Worm (Caenorhabditis elegans) whole organism, midembryonic: ENCODE measurements around the gene ceh-57.

ENCODE experiments used
- T22C8.4 ChIP-seq: fragments of 200-800 bp; sonication (Bioruptor generic); IDR thresholded peaks from 2 replicates; pipeline ENCODE4 v1.3.6; 2022; ENCODE audit warnings: missing genetic modification characterization, missing compliant biosample characterization
- cog-1 ChIP-seq: sonication (generic microtip); optimal IDR thresholded peaks from 2 replicates; lab custom pipeline; 2016; ENCODE audit warnings: missing genetic modification characterization, missing compliant biosample characterization
- flt-1 ChIP-seq: fragments of 200-800 bp; sonication (Bioruptor generic); IDR thresholded peaks from 2 replicates; pipeline ENCODE4 v1.3.6; 2022; ENCODE audit warnings: missing genetic modification characterization, missing compliant biosample characterization
- klf-2 ChIP-seq: fragments of 200-800 bp; sonication (Bioruptor generic); conservative IDR thresholded peaks from 2 replicates; pipeline ENCODE4 v1.3.6; 2022; ENCODE audit warnings: missing genetic modification reagents, missing genetic modification characterization, missing compliant biosample characterization
- med-1 ChIP-seq: sonication (generic microtip); optimal IDR thresholded peaks from 2 replicates; lab custom pipeline; 2017; ENCODE audit warnings: missing genetic modification characterization, mild to moderate bottlenecking, missing compliant biosample characterization, antibody characterized with exemption, missing genetic modification reagents; ENCODE audit not compliant: insufficient read depth
- ref-1 ChIP-seq: fragments of 200-800 bp; sonication (Bioruptor generic); conservative IDR thresholded peaks from 2 replicates; pipeline ENCODE4 v1.3.6; 2022; ENCODE audit warnings: missing genetic modification reagents, missing genetic modification characterization, missing compliant biosample characterization
- tab-1 ChIP-seq: fragments of 200-800 bp; sonication (Bioruptor generic); IDR thresholded peaks from 2 replicates; pipeline ENCODE4 v1.3.6; 2022; ENCODE audit warnings: missing genetic modification characterization, missing compliant biosample characterization
- ztf-23 ChIP-seq: fragments of 200-800 bp; sonication (Bioruptor generic); IDR thresholded peaks from 2 replicates; pipeline ENCODE4 v1.3.6; 2022; ENCODE audit warnings: missing genetic modification reagents, missing genetic modification characterization, missing compliant biosample characterization
- ztf-29 ChIP-seq: fragments of 200-800 bp; sonication (Bioruptor generic); IDR thresholded peaks from 2 replicates; pipeline ENCODE4 v1.3.6; 2022; ENCODE audit warnings: missing genetic modification reagents, missing genetic modification characterization, missing compliant biosample characterization

Gene ceh-57

DNA sequence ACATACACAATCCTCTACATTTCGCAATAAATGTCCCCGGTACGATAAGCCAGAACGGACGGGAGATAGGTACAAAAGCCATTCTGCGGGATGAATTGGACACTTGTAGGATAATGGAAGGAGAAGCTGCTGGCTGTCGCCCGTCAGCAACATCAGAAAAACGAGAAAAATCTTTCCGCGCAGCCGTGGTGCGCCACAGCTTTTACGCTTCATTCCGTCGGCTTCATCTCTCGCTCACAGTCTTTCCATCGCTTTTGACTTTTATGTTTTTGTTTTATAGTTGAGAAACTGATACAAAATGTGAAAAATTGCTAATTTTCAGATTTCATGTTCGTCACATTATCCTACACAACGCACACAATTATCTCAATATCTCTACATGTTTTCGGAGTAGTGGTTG, 21.0 kb downstream of the ceh-57 start, which contains the start of gene C07E3.10:
Gene C07E3.10 (plus strand): TSS at position 301 of the 400 bp plus-strand sequence.
- TF ChIP-seq klf-2 (GFP tag; lab: Robert Waterston, UW) = no peak
- peak; percentile 10; the same call in 1 of the 2 replicates for TF ChIP-seq flt-1

DNA sequence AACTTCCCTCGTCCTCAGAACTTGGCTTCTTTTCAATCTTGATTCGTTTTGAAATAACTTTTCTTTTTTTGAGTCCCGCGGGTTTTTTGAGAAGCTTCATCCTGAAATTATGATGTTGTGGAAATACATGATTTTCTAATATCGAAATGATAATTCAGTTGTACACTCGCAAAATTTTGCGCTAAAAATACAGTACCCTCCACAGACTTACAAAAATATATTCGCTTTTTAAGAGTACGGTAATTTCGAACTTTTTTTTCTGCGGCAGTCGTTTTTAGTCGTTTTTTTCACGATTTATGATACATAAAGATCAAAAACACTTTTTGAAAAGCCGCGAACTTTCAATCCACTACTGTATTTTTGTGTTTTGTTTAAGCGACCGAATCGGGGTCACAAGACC, 22.1 kb downstream of the ceh-57 start, which contains the start of gene pro-2:
Gene pro-2 (minus strand): TSS at position 101 of the 400 bp plus-strand sequence.
- TF ChIP-seq ztf-29 (GFP tag; lab: Robert Waterston, UW) = no peak
- no peak for TF ChIP-seq flt-1
- TF ChIP-seq T22C8.4 (GFP tag; lab: Robert Waterston, UW) = no peak
- TF ChIP-seq klf-2 (GFP tag; lab: Robert Waterston, UW) = no peak

DNA sequence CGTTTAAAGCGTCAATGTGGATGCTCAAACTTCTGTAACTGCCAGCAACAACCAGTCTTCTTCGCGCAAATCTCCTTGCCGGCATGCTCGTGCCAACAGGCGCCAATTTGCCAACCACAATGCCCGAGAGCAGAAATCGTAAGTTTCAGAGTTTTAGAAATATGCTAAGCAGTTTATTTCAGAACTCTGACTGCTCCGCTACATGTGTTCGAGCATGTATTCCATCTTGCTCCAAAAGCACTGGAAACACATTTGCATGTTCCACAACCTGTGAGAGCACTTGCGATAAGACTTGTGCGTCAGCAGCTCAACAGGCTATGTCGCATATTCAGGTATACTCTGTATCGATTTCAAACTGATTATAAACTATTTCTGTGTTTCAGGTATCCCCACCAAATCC, 37.3 kb downstream of the ceh-57 start:
- TF ChIP-seq ref-1 (GFP tag; lab: Robert Waterston, UW) = no peak

DNA sequence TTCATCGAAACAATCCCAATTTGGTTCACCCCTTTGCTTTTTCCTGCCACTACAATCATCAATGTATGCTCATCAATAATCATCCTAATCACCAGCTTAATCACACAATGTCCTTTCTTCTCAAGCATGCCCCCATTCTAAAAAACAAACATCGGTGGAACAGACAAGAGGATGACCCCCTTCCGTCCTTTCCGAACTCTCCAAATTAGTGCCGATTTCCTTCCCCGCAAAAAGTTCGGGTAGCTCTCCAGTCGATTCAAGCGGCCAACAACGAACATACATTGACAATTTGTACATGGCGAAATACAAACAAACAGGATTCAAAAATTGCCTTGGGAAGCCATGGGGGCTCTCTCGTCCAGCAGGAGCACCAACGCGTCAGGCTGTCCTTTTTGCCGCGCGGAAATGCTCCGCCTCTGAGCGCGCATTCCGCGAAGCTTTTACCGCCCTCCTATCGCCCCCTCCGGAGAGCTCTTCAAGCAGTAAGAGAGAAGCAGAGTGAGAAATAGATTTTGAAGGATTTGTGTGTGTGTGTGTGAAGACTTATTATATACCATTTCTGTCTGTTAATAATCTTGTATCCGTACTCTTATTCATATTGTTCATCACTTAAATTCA, 41.4 kb downstream of the ceh-57 start, which contains the start of gene appg-1:
Gene appg-1 (plus strand): TSS at position 427 of the 618 bp plus-strand sequence.
- TF ChIP-seq med-1 (no peak), klf-2 (GFP tag; lab: Robert Waterston, UW) (no peak), ref-1 (GFP tag; lab: Robert Waterston, UW) (no peak), ztf-29 (GFP tag; lab: Robert Waterston, UW) (no peak), T22C8.4 (GFP tag; lab: Robert Waterston, UW) (no peak), tab-1 (no peak), flt-1 (no peak), ztf-23 (no peak), cog-1 (tag; lab: Kevin White, UChicago) (no peak)

DNA sequence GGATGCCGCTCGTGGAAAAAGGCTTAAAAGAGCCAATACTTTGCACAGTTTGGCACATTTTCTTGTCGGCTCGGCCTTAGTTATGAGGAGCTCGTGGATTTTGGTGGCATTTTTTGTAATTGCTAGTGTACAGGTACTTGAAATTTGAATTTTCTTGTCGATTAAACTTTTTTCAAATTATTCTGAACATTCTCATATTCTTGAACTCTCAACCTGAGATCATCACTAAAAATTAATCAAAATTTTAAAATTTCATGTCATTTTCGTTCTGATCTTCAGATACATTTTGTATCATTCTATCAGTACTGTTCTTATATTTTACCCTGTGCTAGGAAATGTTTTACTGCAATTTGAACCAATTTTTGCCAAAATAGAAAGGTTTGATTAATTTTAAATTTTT, 45.7 kb downstream of the ceh-57 start, which contains the start of gene idpp-4:
Gene idpp-4 (plus strand): TSS at position 51 of the 400 bp plus-strand sequence.
- TF ChIP-seq ztf-29 (GFP tag; lab: Robert Waterston, UW) (no peak), med-1 (no peak), tab-1 (no peak), cog-1 (tag; lab: Kevin White, UChicago) (no peak), flt-1 (no peak), ref-1 (GFP tag; lab: Robert Waterston, UW) (no peak)

DNA sequence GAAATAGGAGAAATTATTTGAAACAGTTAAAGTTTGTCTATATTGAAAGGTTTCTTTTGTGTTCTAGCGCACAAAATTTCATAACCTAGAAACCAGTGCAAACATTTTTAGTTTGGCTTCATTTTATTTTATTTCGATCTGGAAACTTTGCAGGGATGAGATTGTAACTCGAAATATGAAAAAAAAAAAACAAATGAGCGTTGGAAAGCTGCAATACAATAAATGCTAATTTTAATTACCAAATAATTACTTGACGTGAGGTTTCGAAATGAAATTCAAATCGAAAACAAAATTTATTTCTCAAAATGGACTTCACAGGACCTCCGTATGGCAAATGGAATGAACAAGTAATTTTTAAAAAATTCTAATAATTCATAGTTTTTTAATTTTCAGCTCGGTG, 50.1 kb downstream of the ceh-57 start, which contains the start of gene M02G9.4:
Gene M02G9.4 (plus strand): TSS at position 301 of the 400 bp plus-strand sequence.
- no peak for TF ChIP-seq cog-1 (tag; lab: Kevin White, UChicago)
- no peak for TF ChIP-seq klf-2 (GFP tag; lab: Robert Waterston, UW)
- TF ChIP-seq tab-1 = no peak
- no peak for TF ChIP-seq T22C8.4 (GFP tag; lab: Robert Waterston, UW)
- TF ChIP-seq ztf-23 = no peak
- TF ChIP-seq flt-1 = no peak
- no peak for TF ChIP-seq ref-1 (GFP tag; lab: Robert Waterston, UW)
- no peak for TF ChIP-seq med-1
- TF ChIP-seq ztf-29 (GFP tag; lab: Robert Waterston, UW) = no peak

DNA sequence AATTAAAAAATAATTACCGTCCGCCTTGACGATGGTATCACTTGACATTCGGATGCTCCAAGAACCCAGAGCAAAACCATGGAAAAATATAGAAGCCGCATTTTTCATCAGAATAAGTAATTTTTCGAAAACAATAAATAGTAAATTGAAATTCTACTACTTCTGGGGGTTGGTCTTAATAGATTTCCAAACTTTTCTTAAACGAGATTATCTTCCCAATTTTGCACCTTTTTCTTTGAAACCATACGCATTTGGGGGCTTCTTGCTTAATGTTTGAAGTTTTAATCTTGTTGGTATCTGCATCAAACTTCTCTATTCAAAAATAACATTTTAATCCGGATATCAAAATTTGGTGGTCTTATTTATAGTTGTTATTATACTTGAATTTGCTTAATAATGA, 51.0 kb downstream of the ceh-57 start, which contains the start of gene gcy-5:
Gene gcy-5 (minus strand): TSS at position 101 of the 400 bp plus-strand sequence.
- no peak for TF ChIP-seq klf-2 (GFP tag; lab: Robert Waterston, UW)
- TF ChIP-seq cog-1 (tag; lab: Kevin White, UChicago) = no peak
- no peak for TF ChIP-seq ztf-23
- no peak for TF ChIP-seq ref-1 (GFP tag; lab: Robert Waterston, UW)
- TF ChIP-seq tab-1 = no peak
- TF ChIP-seq flt-1 = no peak
- TF ChIP-seq ztf-29 (GFP tag; lab: Robert Waterston, UW) = no peak
- TF ChIP-seq med-1 = no peak
- no peak for TF ChIP-seq T22C8.4 (GFP tag; lab: Robert Waterston, UW)

DNA sequence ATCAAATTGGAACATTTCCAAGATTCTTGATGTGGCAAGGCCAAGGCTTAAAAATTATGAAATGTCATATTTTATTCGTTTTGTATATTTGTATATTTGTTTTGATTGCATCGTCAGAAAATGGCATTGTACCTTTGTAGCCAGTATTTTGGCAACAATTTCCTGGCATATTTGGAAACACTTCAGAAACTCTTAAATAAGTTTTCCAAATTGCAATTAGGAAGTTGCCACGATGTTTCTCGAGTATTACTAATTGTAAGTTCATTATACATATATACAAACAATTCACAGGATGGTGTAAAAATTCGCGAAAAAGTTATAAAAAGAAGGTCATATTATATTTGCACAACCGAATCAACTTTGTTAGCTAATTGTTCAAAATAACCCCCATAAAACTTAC, 51.8 kb downstream of the ceh-57 start, which contains the start of gene idpp-8:
Gene idpp-8 (plus strand): TSS at position 301 of the 400 bp plus-strand sequence.
- TF ChIP-seq T22C8.4 (GFP tag; lab: Robert Waterston, UW) = no peak
- no peak for TF ChIP-seq flt-1
- TF ChIP-seq klf-2 (GFP tag; lab: Robert Waterston, UW) = no peak
- TF ChIP-seq cog-1 (tag; lab: Kevin White, UChicago) = no peak
- TF ChIP-seq tab-1 = no peak
- TF ChIP-seq ztf-23 = no peak
- no peak for TF ChIP-seq med-1
- no peak for TF ChIP-seq ztf-29 (GFP tag; lab: Robert Waterston, UW)
- TF ChIP-seq ref-1 (GFP tag; lab: Robert Waterston, UW) = no peak
